Fruit fly (Drosophila melanogaster): ENCODE data around the gene LanA.
A peak's percentile ranks its signal among the peaks of the same experiment; 100 is the strongest.

DNA sequence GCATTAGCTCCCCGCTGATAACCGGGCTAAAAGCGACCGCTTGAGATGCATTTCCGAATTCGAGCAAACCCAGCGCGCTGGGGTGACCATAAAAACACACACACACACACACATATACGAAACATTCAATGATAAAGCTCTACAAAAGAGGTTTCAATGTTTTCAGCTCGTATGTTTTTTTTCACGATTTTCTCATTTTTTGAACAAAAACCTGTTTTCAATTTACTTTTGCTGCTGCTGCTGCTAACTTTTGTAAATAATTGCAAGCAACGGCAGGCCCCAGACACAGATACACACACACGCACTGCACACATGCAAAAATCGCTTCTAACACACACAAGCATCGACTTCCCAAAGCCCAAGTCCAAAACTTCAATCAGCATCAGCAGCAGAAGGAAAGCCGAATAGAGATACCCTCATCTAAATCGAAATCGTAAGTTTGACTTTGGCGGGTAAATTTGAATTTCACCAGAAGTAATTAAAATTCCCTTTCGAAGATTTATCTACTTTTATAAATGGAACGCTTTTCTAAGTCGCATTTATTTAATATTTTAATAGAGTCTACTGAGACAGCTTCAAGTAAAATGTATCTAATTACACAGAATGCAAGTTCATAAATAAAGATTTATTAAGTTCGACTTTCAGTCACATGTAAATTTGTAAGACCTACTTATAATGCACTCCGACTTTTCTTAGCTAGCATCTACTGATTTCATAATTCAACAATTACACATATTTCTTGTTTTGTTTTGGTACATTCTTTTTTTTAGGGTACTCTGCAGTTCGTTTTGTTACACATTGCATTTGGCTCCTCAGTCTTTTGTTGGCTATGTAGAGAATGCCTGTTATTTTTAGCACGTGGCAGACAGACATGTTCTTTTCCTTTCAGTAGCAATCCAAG, 31.6 kb upstream of the LanA start:
- TF ChIP-seq ovo (GFP tag; optimal IDR thresholded peaks at IDR 0.05) (no peak), bab1 (GFP tag; optimal IDR thresholded peaks at IDR 0.05) (peak; percentile 17), CG5204 (GFP tag; optimal IDR thresholded peaks at IDR 0.05) (no peak), kay (GFP tag; ENCODE audit: borderline replicate concordance) (peak; percentile 28), CG7045 (GFP tag; optimal IDR thresholded peaks at IDR 0.05) (no peak), cnc (optimal IDR thresholded peaks at IDR 0.05) (no peak)
